Fruit fly (Drosophila melanogaster) whole organism, embryonic: ENCODE measurements around the gene Reg-2.

Experiments used
- BEAF-32 ChIP-seq: fragments of 200-800 bp; sonication (Bioruptor generic); optimal IDR thresholded peaks from 3 replicates; lab custom pipeline; 2017; ENCODE audit warnings: missing biosample characterization, missing genetic modification characterization, mild to moderate bottlenecking, moderate library complexity, missing genetic modification reagents
- CG13624 ChIP-seq: fragments of 200-800 bp; sonication (Bioruptor generic); optimal IDR thresholded peaks from 2 replicates; lab custom pipeline; 2016; ENCODE audit warnings: missing biosample characterization, missing genetic modification characterization
- CG14014 ChIP-seq: fragments of 200-800 bp; sonication (Bioruptor generic); IDR thresholded peaks from 2 replicates; pipeline ENCODE4 v1.3.6; 2022; ENCODE audit warnings: missing biosample characterization, missing genetic modification characterization
- CG15011 ChIP-seq: fragments of 200-800 bp; sonication (Bioruptor generic); optimal IDR thresholded peaks from 3 replicates; lab custom pipeline; 2018; ENCODE audit warnings: missing biosample characterization, mild to moderate bottlenecking, missing genetic modification characterization
- CG1603 ChIP-seq: fragments of 200-800 bp; sonication (Bioruptor generic); optimal IDR thresholded peaks from 2 replicates; lab custom pipeline; 2019; ENCODE audit warnings: missing biosample characterization, mild to moderate bottlenecking, missing genetic modification characterization, moderate library complexity
- CG2116 ChIP-seq: fragments of 200-800 bp; sonication (Bioruptor generic); optimal IDR thresholded peaks from 3 replicates; lab custom pipeline; 2018; ENCODE audit warnings: missing biosample characterization, mild to moderate bottlenecking, missing genetic modification characterization
- CG2889 ChIP-seq: fragments of 200-800 bp; sonication (Bioruptor generic); IDR thresholded peaks from 3 replicates; pipeline ENCODE4 v1.3.6; 2022; ENCODE audit warnings: missing biosample characterization, missing genetic modification characterization
- CG30403 ChIP-seq: fragments of 200-800 bp; sonication (Bioruptor generic); optimal IDR thresholded peaks from 3 replicates; lab custom pipeline; 2016; ENCODE audit warnings: missing biosample characterization, missing genetic modification characterization
- CG34422 ChIP-seq: fragments of 200-800 bp; sonication (Bioruptor generic); IDR thresholded peaks from 3 replicates; pipeline ENCODE4 v1.3.6; 2022; ENCODE audit warnings: missing biosample characterization, missing genetic modification characterization
- CG42726 ChIP-seq: fragments of 200-800 bp; sonication (Bioruptor generic); IDR thresholded peaks from 2 replicates; pipeline ENCODE4 v1.3.6; 2022; ENCODE audit warnings: missing biosample characterization, missing genetic modification characterization; ENCODE audit not compliant: partially characterized antibody
- CG7271 ChIP-seq: fragments of 200-800 bp; sonication (Bioruptor generic); optimal IDR thresholded peaks from 2 replicates; lab custom pipeline; 2018; ENCODE audit warnings: missing biosample characterization, mild to moderate bottlenecking, missing genetic modification characterization, moderate library complexity
- CG7963 ChIP-seq: fragments of 200-800 bp; sonication (Bioruptor generic); IDR thresholded peaks from 3 replicates; pipeline ENCODE4 v1.3.6; 2022; ENCODE audit warnings: missing biosample characterization, missing genetic modification characterization; ENCODE audit not compliant: partially characterized antibody
- CG8290 ChIP-seq, 3 experiments: fragments of 200-800 bp; sonication (Bioruptor generic); optimal IDR thresholded peaks; 2 replicates each; lab custom pipeline; 2016 to 2019; ENCODE audit warnings: missing biosample characterization in 3 of 3, missing genetic modification characterization in 3 of 3, mild to moderate bottlenecking in 2 of 3, moderate library complexity in 1 of 3
- CG9727 ChIP-seq: fragments of 200-800 bp; sonication (Bioruptor generic); optimal IDR thresholded peaks from 3 replicates; lab custom pipeline; 2017; ENCODE audit warnings: missing biosample characterization, mild to moderate bottlenecking, missing genetic modification characterization
- Dad ChIP-seq: fragments of 200-800 bp; sonication (Bioruptor generic); optimal IDR thresholded peaks from 3 replicates; lab custom pipeline; 2016; ENCODE audit warnings: missing biosample characterization, missing genetic modification characterization
- Dref ChIP-seq: fragments of 200-800 bp; sonication (Bioruptor generic); IDR thresholded peaks from 2 replicates; pipeline ENCODE4 v1.3.6; 2022; ENCODE audit warnings: missing biosample characterization, missing genetic modification characterization
- Fer1 ChIP-seq: fragments of 200-800 bp; sonication (Bioruptor generic); optimal IDR thresholded peaks from 2 replicates; lab custom pipeline; 2017; ENCODE audit warnings: missing biosample characterization, mild to moderate bottlenecking, missing genetic modification characterization
- HLH3B ChIP-seq: fragments of 200-800 bp; sonication (Bioruptor generic); IDR thresholded peaks from 2 replicates; pipeline ENCODE4 v1.3.6; 2022; ENCODE audit warnings: missing biosample characterization, missing genetic modification characterization
- HLH4C ChIP-seq: fragments of 200-800 bp; sonication (Bioruptor generic); IDR thresholded peaks from 3 replicates; pipeline ENCODE4 v1.3.6; 2022; ENCODE audit warnings: missing biosample characterization, missing genetic modification characterization; ENCODE audit not compliant: partially characterized antibody
- Hmr ChIP-seq: fragments of 200-800 bp; sonication (Bioruptor generic); optimal IDR thresholded peaks from 3 replicates; lab custom pipeline; 2017; ENCODE audit warnings: mild to moderate bottlenecking, missing biosample characterization, missing genetic modification reagents, missing genetic modification characterization
- Hr51 ChIP-seq, 2 experiments: fragments of 200-800 bp; sonication (Bioruptor generic); optimal IDR thresholded peaks; 2 replicates in 1 of 2; 3 replicates in 1 of 2; lab custom pipeline; 2016 to 2018; ENCODE audit warnings: missing biosample characterization in 2 of 2, missing genetic modification characterization in 2 of 2, mild to moderate bottlenecking in 1 of 2, moderate library complexity in 1 of 2
- MESR4 ChIP-seq: fragments of 200-800 bp; sonication (Bioruptor generic); optimal IDR thresholded peaks from 2 replicates; lab custom pipeline; 2018; ENCODE audit warnings: missing biosample characterization, mild to moderate bottlenecking, missing genetic modification characterization, moderate library complexity
- Myb ChIP-seq: fragments of 200-800 bp; sonication (Bioruptor generic); optimal IDR thresholded peaks from 2 replicates; lab custom pipeline; 2016; ENCODE audit warnings: missing biosample characterization, missing genetic modification characterization
- Opbp ChIP-seq: fragments of 200-800 bp; sonication (Bioruptor generic); IDR thresholded peaks from 3 replicates; pipeline ENCODE4 v1.3.6; 2022; ENCODE audit warnings: missing biosample characterization, missing genetic modification characterization; ENCODE audit not compliant: partially characterized antibody
- Scr ChIP-seq: fragments of 200-800 bp; sonication (Bioruptor generic); IDR thresholded peaks from 2 replicates; pipeline ENCODE4 v1.3.6; 2022; ENCODE audit warnings: missing biosample characterization, missing genetic modification characterization; ENCODE audit not compliant: partially characterized antibody
- Sin3A ChIP-seq: fragments of >200 bp; optimal IDR thresholded peaks from 2 replicates; lab custom pipeline; 2018
- Stat92E ChIP-seq, 3 experiments: fragments of >200 bp in 2 of 3; fragments of 200-800 bp in 1 of 3; sonication (Bioruptor generic) in 1 of 3; optimal IDR thresholded peaks; 2 replicates each; lab custom pipeline; 2017 to 2019; ENCODE audit warnings: missing biosample characterization in 3 of 3, missing genetic modification characterization in 3 of 3, mild to moderate bottlenecking in 1 of 3, moderate library complexity in 1 of 3
- aop ChIP-seq: fragments of 200-800 bp; sonication (Bioruptor generic); IDR thresholded peaks from 2 replicates; pipeline ENCODE4 v1.3.6; 2022; ENCODE audit warnings: missing biosample characterization, missing genetic modification characterization
- cas ChIP-seq: fragments of 200-800 bp; sonication (Bioruptor generic); IDR thresholded peaks from 2 replicates; pipeline ENCODE4 v1.3.6; 2022; ENCODE audit warnings: missing biosample characterization, missing genetic modification characterization
- cwo ChIP-seq: fragments of 200-800 bp; sonication (Bioruptor generic); optimal IDR thresholded peaks from 3 replicates; lab custom pipeline; 2017; ENCODE audit warnings: missing biosample characterization, missing genetic modification characterization, mild to moderate bottlenecking, moderate library complexity, missing genetic modification reagents
- disco-r ChIP-seq: fragments of 200-800 bp; sonication (Bioruptor generic); optimal IDR thresholded peaks from 2 replicates; lab custom pipeline; 2016; ENCODE audit warnings: missing biosample characterization, missing genetic modification characterization
- ems ChIP-seq: fragments of 200-800 bp; sonication (Bioruptor generic); optimal IDR thresholded peaks from 3 replicates; lab custom pipeline; 2016; ENCODE audit warnings: missing biosample characterization, missing genetic modification characterization
- ham ChIP-seq: fragments of 200-800 bp; sonication (Bioruptor generic); IDR thresholded peaks from 2 replicates; pipeline ENCODE4 v1.3.6; 2022; ENCODE audit warnings: missing biosample characterization, missing genetic modification characterization
- hbn ChIP-seq: fragments of 200-800 bp; sonication (Bioruptor generic); IDR thresholded peaks from 2 replicates; pipeline ENCODE4 v1.3.6; 2022; ENCODE audit warnings: missing biosample characterization, missing genetic modification characterization; ENCODE audit not compliant: partially characterized antibody
- knrl ChIP-seq: fragments of 200-800 bp; sonication (Bioruptor generic); IDR thresholded peaks from 3 replicates; pipeline ENCODE4 v1.3.6; 2022; ENCODE audit warnings: missing biosample characterization, missing genetic modification characterization; ENCODE audit not compliant: partially characterized antibody
- lov ChIP-seq, 2 experiments: fragments of 200-800 bp in 1 of 2; fragments of >200 bp in 1 of 2; sonication (Bioruptor generic) in 1 of 2; IDR thresholded peaks in 1 of 2; optimal IDR thresholded peaks in 1 of 2; 2 replicates in 1 of 2; 3 replicates in 1 of 2; pipeline versions ENCODE4 v1.3.6 to Lab custom; 2017 to 2022; ENCODE audit warnings: missing biosample characterization in 1 of 2, missing genetic modification characterization in 1 of 2
- mirr ChIP-seq: fragments of 200-800 bp; sonication (Bioruptor generic); optimal IDR thresholded peaks from 3 replicates; lab custom pipeline; 2018; ENCODE audit warnings: missing biosample characterization, mild to moderate bottlenecking, missing genetic modification characterization
- nom ChIP-seq: fragments of 200-800 bp; sonication (Bioruptor generic); optimal IDR thresholded peaks from 2 replicates; lab custom pipeline; 2017; ENCODE audit warnings: missing biosample characterization, missing genetic modification characterization, mild to moderate bottlenecking, moderate library complexity, missing genetic modification reagents
- onecut ChIP-seq: fragments of 200-800 bp; sonication (Bioruptor generic); IDR thresholded peaks from 2 replicates; pipeline ENCODE4 v1.3.6; 2022; ENCODE audit warnings: missing biosample characterization, missing genetic modification characterization
- prd ChIP-seq, 3 experiments: fragments of >200 bp in 2 of 3; fragments of 200-800 bp in 1 of 3; sonication (Bioruptor generic) in 1 of 3; optimal IDR thresholded peaks in 2 of 3; IDR thresholded peaks in 1 of 3; 2 replicates in 2 of 3; 3 replicates in 1 of 3; pipeline versions ENCODE4 v1.3.6 to Lab custom; 2017 to 2022; ENCODE audit warnings: missing biosample characterization in 1 of 3, missing genetic modification characterization in 1 of 3
- pzg ChIP-seq: fragments of 200-800 bp; sonication (Bioruptor generic); optimal IDR thresholded peaks from 3 replicates; lab custom pipeline; 2018; ENCODE audit warnings: missing biosample characterization, mild to moderate bottlenecking, missing genetic modification characterization, moderate library complexity
- sens ChIP-seq: fragments of 200-800 bp; sonication (Bioruptor generic); peaks from one replicate; lab custom pipeline; 2016; ENCODE audit warnings: missing biosample characterization, missing genetic modification characterization
- sob ChIP-seq: fragments of 200-800 bp; sonication (Bioruptor generic); IDR thresholded peaks from 2 replicates; pipeline ENCODE4 v1.3.6; 2022; ENCODE audit warnings: missing biosample characterization, missing genetic modification characterization
- yki ChIP-seq: fragments of >200 bp; optimal IDR thresholded peaks from 3 replicates; lab custom pipeline; 2018
- zen2 ChIP-seq: fragments of 200-800 bp; sonication (Bioruptor generic); IDR thresholded peaks from 3 replicates; pipeline ENCODE4 v1.3.6; 2022; ENCODE audit warnings: missing biosample characterization, missing genetic modification characterization; ENCODE audit not compliant: partially characterized antibody

Reg-2 gene

DNA sequence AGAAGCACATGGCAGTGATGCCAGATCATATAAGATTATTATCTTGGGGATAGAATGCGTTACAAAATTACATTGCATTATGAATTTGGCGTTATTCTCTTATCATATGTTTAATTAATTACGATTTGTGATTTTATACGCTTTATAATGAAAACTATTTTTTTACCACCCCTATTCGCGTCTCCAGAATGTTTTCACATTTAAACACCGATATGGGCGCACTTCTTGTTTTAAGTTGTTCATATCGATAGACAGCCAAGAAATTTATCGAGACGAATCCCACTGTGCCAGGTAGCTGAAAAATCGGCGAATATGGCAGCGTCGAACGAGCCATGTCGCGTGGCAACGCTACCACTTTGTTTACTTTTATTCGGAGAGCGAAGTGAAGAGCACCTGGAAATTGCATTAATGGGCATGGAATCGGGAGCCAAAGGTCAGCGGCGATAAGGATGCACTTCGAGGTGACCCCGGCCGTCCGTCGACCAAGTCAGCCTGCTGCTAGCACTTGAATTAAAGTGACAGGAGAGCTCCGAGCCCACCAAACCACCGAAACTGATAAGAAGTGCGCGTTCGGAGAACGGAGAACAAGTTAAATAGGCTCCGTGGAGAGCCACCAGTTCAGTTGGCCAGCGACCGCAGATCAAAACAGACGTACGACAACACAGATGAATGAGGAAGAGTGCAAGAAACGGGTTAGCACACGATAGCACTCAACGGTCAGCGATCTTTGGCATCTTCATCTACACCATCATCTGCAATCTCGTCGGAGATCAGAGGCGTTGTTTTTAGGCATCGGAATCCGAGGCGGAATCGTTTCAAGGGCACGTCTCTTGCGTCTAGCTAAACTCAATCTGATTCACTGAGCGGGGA is 42.0 kb upstream of the Reg-2 start, which contains the start of gene Gale (continued):
- TF ChIP-seq CG9727 (peak; percentile 65), Myb (GFP tag; lab: Kevin White, UChicago) (peak; percentile 59), ems (no peak), Scr (GFP tag; lab: Robert Waterston, UW) (peak; percentile 70), Dad (GFP tag; lab: Kevin White, UChicago) (peak; percentile 30), CG42726 (GFP tag; lab: Robert Waterston, UW) (peak; percentile 45; the same call in 1 of the 2 replicates), mirr (GFP tag; lab: Kevin White, UChicago) (peak; percentile 11), pzg (GFP tag; lab: Kevin White, UChicago) (peak; percentile 70), HLH4C (peak; percentile 79), aop (GFP tag; lab: Robert Waterston, UW) (no peak), Opbp (GFP tag; lab: Robert Waterston, UW) (peak; percentile 68; the same call in 2 of the 3 replicates), hbn (GFP tag; lab: Robert Waterston, UW) (peak; percentile 60; the same call in 1 of the 2 replicates), Hr51 (GFP tag; optimal IDR thresholded peaks at IDR 0.05; lab: Kevin White, UChicago) (no peak), cas (GFP tag; lab: Robert Waterston, UW) (0 out of 2 replicates have a peak, but pooled peaks have one; percentile 7), CG30403 (GFP tag; lab: Kevin White, UChicago) (no peak), MESR4 (GFP tag; lab: Kevin White, UChicago) (peak; percentile 33), prd (optimal IDR thresholded peaks at IDR 0.05; lab: Kevin White, UChicago) (no peak), prd (GFP tag; IDR thresholded peaks at IDR 0.05; lab: Robert Waterston, UW) (peak; percentile 23; the same call in 1 of the 3 replicates), knrl (GFP tag; lab: Robert Waterston, UW) (peak; percentile 71), CG1603 (tag; lab: Kevin White, UChicago) (peak; percentile 27), Dref (GFP tag; lab: Robert Waterston, UW) (peak; percentile 87), CG2889 (no peak), onecut (peak; percentile 38; the same call in 1 of the 2 replicates), CG2116 (peak; percentile 43), sob (peak; percentile 27; the same call in 1 of the 2 replicates), lov (optimal IDR thresholded peaks at IDR 0.05; lab: Kevin White, UChicago) (no peak), lov (GFP tag; IDR thresholded peaks at IDR 0.05; lab: Robert Waterston, UW) (no peak), Sin3A (lab: Kevin White, UChicago) (peak; percentile 65), CG15011 (no peak), CG8290 (GFP tag; optimal IDR thresholded peaks at IDR 0.05; lab: Kevin White, UChicago) (no peak), CG8290 (tag; optimal IDR thresholded peaks at IDR 0.05; lab: Kevin White, UChicago) (peak in 1 of 2 experiments; percentile 18), sens (GFP tag; lab: Kevin White, UChicago) (peak; percentile 65), HLH3B (peak; percentile 20; the same call in 1 of the 2 replicates), CG13624 (GFP tag; lab: Kevin White, UChicago) (peak; percentile 46), Hmr (GFP tag; lab: Kevin White, UChicago) (peak; percentile 25), yki (lab: Kevin White, UChicago) (no peak), CG7963 (0 out of 3 replicates have a peak, but pooled peaks have one; percentile 12), CG7271 (tag; lab: Kevin White, UChicago) (no peak), nom (GFP tag; lab: Kevin White, UChicago) (peak; percentile 72), Stat92E (GFP tag; optimal IDR thresholded peaks at IDR 0.05; lab: Kevin White, UChicago) (no peak), disco-r (GFP tag; lab: Kevin White, UChicago) (no peak), Fer1 (GFP tag; lab: Kevin White, UChicago) (peak; percentile 24), cwo (GFP tag; lab: Kevin White, UChicago) (peak; percentile 41), ham (no peak), CG34422 (GFP tag; lab: Robert Waterston, UW) (peak; percentile 40; the same call in 1 of the 3 replicates), BEAF-32 (GFP tag; lab: Kevin White, UChicago) (peak; percentile 66), zen2 (no peak), CG14014 (no peak)
